Worm (Caenorhabditis elegans): ENCODE measurements around the gene W03F9.1.

W03F9.1 gene

DNA sequence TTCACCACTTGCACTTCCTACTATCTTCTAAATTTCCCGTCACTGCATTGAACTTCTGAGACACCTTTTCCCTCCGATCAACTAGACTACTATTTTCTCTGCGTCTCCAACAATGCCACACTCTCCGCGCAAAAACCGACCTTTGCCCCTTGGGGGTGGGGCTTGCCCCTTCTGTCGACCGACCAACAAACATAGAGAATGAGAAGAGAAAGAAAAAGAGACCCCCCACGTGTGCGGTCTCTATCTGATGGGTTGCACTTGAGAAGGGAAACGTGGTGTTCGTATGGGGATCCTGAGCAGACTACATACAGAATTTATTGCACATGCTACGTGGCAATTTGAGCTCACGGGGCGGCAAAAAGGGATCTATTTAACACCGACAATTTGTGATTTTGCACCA lies 28.7 kb upstream of the W03F9.1 start:
- TF ChIP-seq mxl-2 (GFP tag; conservative IDR thresholded peaks at IDR 0.05) (0 out of 2 replicates have a peak, but pooled peaks have one; percentile 22), nhr-10 (tag; optimal IDR thresholded peaks at IDR 0.05) (no peak), F49E8.2 (tag; optimal IDR thresholded peaks at IDR 0.05; ENCODE audit: borderline replicate concordance) (no peak), ZK337.2 (GFP tag; IDR thresholded peaks at IDR 0.05) (no peak), F10B5.3 (tag; optimal IDR thresholded peaks at IDR 0.05) (no peak), nhr-111 (GFP tag; optimal IDR thresholded peaks at IDR 0.05) (no peak), mxl-3 (GFP tag; optimal IDR thresholded peaks at IDR 0.05) (peak; percentile 90), nhr-48 (tag; optimal IDR thresholded peaks at IDR 0.05) (peak; percentile 40), ztf-7 (tag; optimal IDR thresholded peaks at IDR 0.05) (no peak), hlh-30 (tag; optimal IDR thresholded peaks at IDR 0.05; ENCODE audit: insufficient read depth) (peak; percentile 60), daf-16 (GFP tag; optimal IDR thresholded peaks at IDR 0.05) (no peak), daf-16 (tag; optimal IDR thresholded peaks at IDR 0.05) (peak; percentile 38), hmg-1.1 (GFP tag; IDR thresholded peaks at IDR 0.05) (peak; percentile 53), attf-4 (tag; optimal IDR thresholded peaks at IDR 0.05) (no peak), hlh-11 (tag; optimal IDR thresholded peaks at IDR 0.05) (peak; percentile 43), dmd-6 (GFP tag; IDR thresholded peaks at IDR 0.05) (peak; percentile 29), dpl-1 (GFP tag; optimal IDR thresholded peaks at IDR 0.05) (peak; percentile 16), mdl-1 (tag; optimal IDR thresholded peaks at IDR 0.05) (peak; percentile 80 to 95), mes-2 (tag; optimal IDR thresholded peaks at IDR 0.05; ENCODE audit: poor library complexity, severe bottlenecking) (peak; percentile 43), lir-3 (tag; optimal IDR thresholded peaks at IDR 0.05) (no peak), hif-1 (tag; optimal IDR thresholded peaks at IDR 0.05) (no peak), egl-43 (GFP tag; IDR thresholded peaks at IDR 0.05) (0 out of 2 replicates have a peak, but pooled peaks have one; percentile 57), dve-1 (tag; optimal IDR thresholded peaks at IDR 0.05; ENCODE audit: insufficient read depth) (peak; percentile 42), nhr-28 (tag; optimal IDR thresholded peaks at IDR 0.05) (peak; percentile 68), pqm-1 (tag; optimal IDR thresholded peaks at IDR 0.05) (peak; percentile 20)

DNA sequence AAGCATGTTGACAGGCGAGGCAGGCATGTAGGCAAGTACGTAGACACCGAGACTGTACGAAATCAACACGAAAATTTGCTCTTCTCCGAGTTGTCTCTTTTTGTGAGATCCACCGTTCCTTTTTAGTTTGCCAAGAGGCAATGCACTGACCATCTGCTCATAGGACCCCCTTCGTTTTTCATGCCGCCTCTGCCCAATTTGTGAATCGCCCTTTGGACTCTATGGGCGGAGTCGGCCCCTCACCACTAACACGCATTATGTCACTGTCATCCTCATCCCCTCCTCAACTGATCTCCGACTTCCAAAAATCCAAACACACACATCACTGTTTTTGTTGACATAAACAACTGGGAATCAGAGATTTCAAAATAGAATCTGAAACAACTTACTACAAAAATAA lies 27.3 kb upstream of the W03F9.1 start:
- TF ChIP-seq ctbp-1 (GFP tag; IDR thresholded peaks at IDR 0.05) = 0 out of 2 replicates have a peak, but pooled peaks have one; percentile 15
- TF ChIP-seq lin-15B (tag; optimal IDR thresholded peaks at IDR 0.05) = no peak
- peak in 1 of 2 experiments; percentile 9 for TF ChIP-seq mdl-1 (tag; optimal IDR thresholded peaks at IDR 0.05)
- TF ChIP-seq zfp-2 (tag; optimal IDR thresholded peaks at IDR 0.05) = no peak
- no peak for TF ChIP-seq zip-11 (GFP tag; IDR thresholded peaks at IDR 0.05)

DNA sequence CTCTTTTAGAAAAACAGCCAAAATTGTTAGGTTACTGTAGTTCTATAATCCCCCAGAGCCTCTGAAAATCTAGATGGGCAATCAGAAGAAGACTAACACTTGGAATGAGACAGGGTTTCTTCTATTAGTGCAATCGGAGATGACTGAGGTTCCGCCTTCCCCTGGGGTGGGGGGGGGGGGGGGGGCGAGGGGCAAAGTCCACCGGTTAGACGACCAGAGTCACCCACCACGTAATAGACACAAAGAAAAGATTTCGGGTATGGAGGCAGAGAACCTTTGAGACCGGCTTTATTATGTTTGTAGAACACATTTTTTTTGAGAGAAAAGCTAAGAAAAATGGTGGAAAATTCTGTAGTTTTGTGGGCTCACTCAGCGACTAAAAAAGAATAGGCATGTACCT lies 25.6 kb upstream of the W03F9.1 start:
- TF ChIP-seq nhr-77 (tag; optimal IDR thresholded peaks at IDR 0.05) (no peak), set-16 (GFP tag; IDR thresholded peaks at IDR 0.05) (peak; percentile 79), pha-4 (GFP tag; IDR thresholded peaks at IDR 0.05) (peak; percentile 26; the same call in 1 of the 2 replicates), pha-4 (tag; optimal IDR thresholded peaks at IDR 0.05) (no peak), dmd-6 (GFP tag; IDR thresholded peaks at IDR 0.05) (no peak), lin-38 (GFP tag; IDR thresholded peaks at IDR 0.05) (no peak), rbr-2 (tag; optimal IDR thresholded peaks at IDR 0.05) (no peak), fkh-10 (GFP tag; optimal IDR thresholded peaks at IDR 0.05) (no peak)

DNA sequence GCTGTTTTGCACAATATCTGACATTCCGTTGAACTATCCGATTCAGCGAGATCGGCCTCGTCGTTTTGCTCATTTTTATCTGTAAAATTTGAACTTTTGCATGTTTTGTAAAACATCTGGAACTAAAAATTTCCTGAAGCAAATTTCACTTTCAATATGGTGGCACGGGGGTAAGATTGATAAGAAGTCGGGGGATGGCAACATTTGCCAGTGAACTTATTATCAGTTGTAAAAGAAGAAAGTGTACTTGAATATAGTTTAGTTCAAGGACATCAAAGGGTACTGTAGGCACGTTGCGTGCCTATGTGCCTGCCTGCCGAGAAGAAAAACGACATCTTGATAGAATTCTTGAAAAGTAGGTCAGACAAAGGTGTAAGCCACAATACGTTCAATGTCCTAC lies 24.8 kb upstream of the W03F9.1 start, which contains the start of gene W03F9.4:
Gene W03F9.4, minus strand, starts transcription at position 79 of the 400 bp plus-strand sequence.
- peak; percentile 66 for TF ChIP-seq pqm-1 (tag; optimal IDR thresholded peaks at IDR 0.05)
- TF ChIP-seq Y5F2A.4 (GFP tag; optimal IDR thresholded peaks at IDR 0.05) = no peak
- TF ChIP-seq pha-4 (GFP tag; IDR thresholded peaks at IDR 0.05) = no peak
- no peak for TF ChIP-seq pha-4 (tag; optimal IDR thresholded peaks at IDR 0.05)
- TF ChIP-seq ceh-20 (GFP tag; IDR thresholded peaks at IDR 0.05) = no peak
- TF ChIP-seq ztf-7 (tag; optimal IDR thresholded peaks at IDR 0.05) = no peak
- TF ChIP-seq dmd-6 (GFP tag; IDR thresholded peaks at IDR 0.05) = peak; percentile 50
- TF ChIP-seq spr-3 (GFP tag; optimal IDR thresholded peaks at IDR 0.05) = no peak
- TF ChIP-seq nhr-10 (tag; optimal IDR thresholded peaks at IDR 0.05) = no peak
- TF ChIP-seq nhr-28 (tag; optimal IDR thresholded peaks at IDR 0.05) = peak; percentile 58
- peak in 1 of 2 experiments; percentile 19 for TF ChIP-seq mdl-1 (tag; optimal IDR thresholded peaks at IDR 0.05)
- TF ChIP-seq mxl-3 (GFP tag; optimal IDR thresholded peaks at IDR 0.05) = peak; percentile 40
- no peak for TF ChIP-seq zip-2 (tag; optimal IDR thresholded peaks at IDR 0.05)
- no peak for TF ChIP-seq hmg-1.1 (GFP tag; IDR thresholded peaks at IDR 0.05)
- no peak for TF ChIP-seq madf-9 (GFP tag; conservative IDR thresholded peaks at IDR 0.05)
